Fruit fly (Drosophila melanogaster): ENCODE measurements around the gene sfl.

The sfl gene

dm6 chr3L:6467691-6468329 lies 27.7 kb upstream of the sfl start (continued):
- TF ChIP-seq chm (GFP tag; IDR thresholded peaks at IDR 0.05) (peak; percentile 20; the same call in 1 of the 2 replicates), CG7928 (GFP tag; optimal IDR thresholded peaks at IDR 0.05) (no peak), corto (GFP tag; optimal IDR thresholded peaks at IDR 0.05) (no peak), MTF-1 (GFP tag; optimal IDR thresholded peaks at IDR 0.05; ENCODE audit: borderline replicate concordance) (no peak), CG17912 (GFP tag; optimal IDR thresholded peaks at IDR 0.05) (no peak), CG9797 (GFP tag; optimal IDR thresholded peaks at IDR 0.05) (no peak), eyg (GFP tag; optimal IDR thresholded peaks at IDR 0.05) (no peak), shn (GFP tag; optimal IDR thresholded peaks at IDR 0.05) (no peak), sqz (GFP tag; optimal IDR thresholded peaks at IDR 0.05) (peak; percentile 92), dmrt11E (tag; optimal IDR thresholded peaks at IDR 0.05) (peak; percentile 90), bsh (GFP tag; optimal IDR thresholded peaks at IDR 0.05) (peak in 1 of 2 experiments; percentile 89), CG13123 (GFP tag; optimal IDR thresholded peaks at IDR 0.05) (peak; percentile 16), nom (GFP tag; optimal IDR thresholded peaks at IDR 0.05) (no peak), Sry-β (GFP tag; optimal IDR thresholded peaks at IDR 0.05) (no peak), NK7.1 (GFP tag; optimal IDR thresholded peaks at IDR 0.05) (no peak), Tbp (GFP tag; optimal IDR thresholded peaks at IDR 0.05) (no peak), gce (GFP tag; IDR thresholded peaks at IDR 0.05) (no peak), tup (GFP tag; optimal IDR thresholded peaks at IDR 0.05) (no peak), C15 (GFP tag; IDR thresholded peaks at IDR 0.05) (no peak), hbn (GFP tag; IDR thresholded peaks at IDR 0.05; ENCODE audit: partially characterized antibody) (no peak), ro (GFP tag; IDR thresholded peaks at IDR 0.05) (no peak; the same call in 1 of the 2 replicates), CG7271 (tag; optimal IDR thresholded peaks at IDR 0.05) (peak; percentile 34), ase (GFP tag; IDR thresholded peaks at IDR 0.05) (0 out of 3 replicates have a peak, but pooled peaks have one; percentile 45), CG10366 (GFP tag; IDR thresholded peaks at IDR 0.05) (peak; percentile 59), pho (GFP tag; optimal IDR thresholded peaks at IDR 0.05) (no peak), Doc2 (GFP tag; IDR thresholded peaks at IDR 0.05) (no peak), ato (GFP tag; IDR thresholded peaks at IDR 0.05; ENCODE audit: partially characterized antibody) (no peak), ac (GFP tag; optimal IDR thresholded peaks at IDR 0.05) (peak; percentile 4), dm (GFP tag; optimal IDR thresholded peaks at IDR 0.05) (no peak), Dip2 (GFP tag; IDR thresholded peaks at IDR 0.05) (no peak), CG9437 (GFP tag; optimal IDR thresholded peaks at IDR 0.05) (peak; percentile 70), wdn (GFP tag; IDR thresholded peaks at IDR 0.05) (no peak), sob (GFP tag; IDR thresholded peaks at IDR 0.05) (peak; percentile 34; the same call in 1 of the 2 replicates), CG10431 (GFP tag; optimal IDR thresholded peaks at IDR 0.05) (peak; percentile 48), rib (GFP tag; IDR thresholded peaks at IDR 0.05) (no peak), bigmax (GFP tag; optimal IDR thresholded peaks at IDR 0.05) (no peak), slp2 (GFP tag; optimal IDR thresholded peaks at IDR 0.05) (no peak), fd64A (GFP tag; optimal IDR thresholded peaks at IDR 0.05) (no peak), gem (tag; optimal IDR thresholded peaks at IDR 0.05) (peak; percentile 89), D (optimal IDR thresholded peaks at IDR 0.05) (no peak), D (GFP tag; optimal IDR thresholded peaks at IDR 0.05) (peak; percentile 57), pfk (GFP tag; optimal IDR thresholded peaks at IDR 0.05) (no peak), CG9727 (GFP tag; optimal IDR thresholded peaks at IDR 0.05) (peak; percentile 82), ems (GFP tag; optimal IDR thresholded peaks at IDR 0.05) (no peak), CG3065 (GFP tag; optimal IDR thresholded peaks at IDR 0.05) (peak; percentile 54), CG10209 (GFP tag; optimal IDR thresholded peaks at IDR 0.05) (peak; percentile 72), Meics (GFP tag; optimal IDR thresholded peaks at IDR 0.05) (peak; percentile 28), Kr (GFP tag; optimal IDR thresholded peaks at IDR 0.05) (no peak), aop (GFP tag; IDR thresholded peaks at IDR 0.05) (no peak), jigr1 (GFP tag; IDR thresholded peaks at IDR 0.05) (0 out of 3 replicates have a peak, but pooled peaks have one; percentile 23)
